Fruit fly (Drosophila melanogaster) whole organism, embryonic: Measurements from ENCODE around the gene Cnot4.

Experiments used
- Bdp1 ChIP-seq: fragments of 200-800 bp; sonication (Bioruptor generic); optimal IDR thresholded peaks from 3 replicates; lab custom pipeline; 2016; ENCODE audit warnings: missing biosample characterization, missing genetic modification characterization
- CG10979 ChIP-seq: fragments of 200-800 bp; sonication (Bioruptor generic); optimal IDR thresholded peaks from 2 replicates; lab custom pipeline; 2018; ENCODE audit warnings: missing biosample characterization, mild to moderate bottlenecking, missing genetic modification characterization, moderate library complexity
- CG11723 ChIP-seq: fragments of 200-800 bp; sonication (Bioruptor generic); optimal IDR thresholded peaks from 2 replicates; lab custom pipeline; 2017; ENCODE audit warnings: missing biosample characterization, mild to moderate bottlenecking, missing genetic modification characterization
- CG13894 ChIP-seq: fragments of 200-800 bp; sonication (Bioruptor generic); optimal IDR thresholded peaks from 3 replicates; lab custom pipeline; 2018; ENCODE audit warnings: missing biosample characterization, mild to moderate bottlenecking, missing genetic modification characterization, moderate library complexity
- CG17359 ChIP-seq: fragments of 200-800 bp; sonication (Bioruptor generic); optimal IDR thresholded peaks from 3 replicates; lab custom pipeline; 2018; ENCODE audit warnings: missing biosample characterization, mild to moderate bottlenecking, missing genetic modification characterization, moderate library complexity
- CG30020 ChIP-seq: fragments of 200-800 bp; optimal IDR thresholded peaks from 2 replicates; lab custom pipeline; 2019; ENCODE audit warnings: missing biosample characterization, mild to moderate bottlenecking, missing genetic modification characterization, moderate library complexity
- CG34376 ChIP-seq: fragments of 200-800 bp; sonication (Bioruptor generic); optimal IDR thresholded peaks from 2 replicates; lab custom pipeline; 2018; ENCODE audit warnings: missing biosample characterization, mild to moderate bottlenecking, missing genetic modification characterization
- CG6272 ChIP-seq: fragments of 200-800 bp; sonication (Bioruptor generic); IDR thresholded peaks from 2 replicates; pipeline ENCODE4 v1.3.6; 2022; ENCODE audit warnings: missing biosample characterization, missing genetic modification characterization
- CG6689 ChIP-seq: fragments of 200-800 bp; sonication (Bioruptor generic); IDR thresholded peaks from 2 replicates; pipeline ENCODE4 v1.3.6; 2022; ENCODE audit warnings: missing biosample characterization, missing genetic modification characterization
- CG7357 ChIP-seq: fragments of 200-800 bp; sonication (Bioruptor generic); IDR thresholded peaks from 3 replicates; pipeline ENCODE4 v1.3.6; 2022; ENCODE audit warnings: missing biosample characterization, missing genetic modification characterization
- CG7987 ChIP-seq: fragments of 200-800 bp; sonication (Bioruptor generic); optimal IDR thresholded peaks from 2 replicates; lab custom pipeline; 2018; ENCODE audit warnings: missing biosample characterization, mild to moderate bottlenecking, missing genetic modification characterization, moderate library complexity
- CG9215 ChIP-seq: fragments of 200-800 bp; sonication (Bioruptor generic); IDR thresholded peaks from 2 replicates; pipeline ENCODE4 v1.3.6; 2022; ENCODE audit warnings: missing biosample characterization, missing genetic modification characterization
- CG9876 ChIP-seq: fragments of 200-800 bp; sonication (Bioruptor generic); optimal IDR thresholded peaks from 2 replicates; lab custom pipeline; 2016; ENCODE audit warnings: missing biosample characterization, missing genetic modification characterization
- Camta ChIP-seq: fragments of 200-800 bp; sonication (Bioruptor generic); optimal IDR thresholded peaks from 2 replicates; lab custom pipeline; 2016; ENCODE audit warnings: missing biosample characterization, missing genetic modification characterization
- Dek ChIP-seq: fragments of 200-800 bp; sonication (Bioruptor generic); optimal IDR thresholded peaks from 3 replicates; lab custom pipeline; 2019; ENCODE audit warnings: missing biosample characterization, mild to moderate bottlenecking, missing genetic modification characterization, moderate library complexity
- Dfd ChIP-seq, 2 experiments: fragments of >200 bp; optimal IDR thresholded peaks; 2 replicates each; lab custom pipeline; 2017; ENCODE audit warnings: missing biosample characterization in 2 of 2, missing genetic modification characterization in 2 of 2
- Hr78 ChIP-seq, 2 experiments: fragments of 200-800 bp in 1 of 2; fragments of >200 bp in 1 of 2; sonication (Bioruptor generic) in 1 of 2; optimal IDR thresholded peaks; 2 replicates each; lab custom pipeline; 2017 to 2019; ENCODE audit warnings: missing biosample characterization in 2 of 2, missing genetic modification characterization in 2 of 2, mild to moderate bottlenecking in 1 of 2, moderate library complexity in 1 of 2
- MESR4 ChIP-seq: fragments of 200-800 bp; sonication (Bioruptor generic); optimal IDR thresholded peaks from 2 replicates; lab custom pipeline; 2018; ENCODE audit warnings: missing biosample characterization, mild to moderate bottlenecking, missing genetic modification characterization, moderate library complexity
- Nf-YB ChIP-seq: fragments of 200-800 bp; sonication (Bioruptor generic); optimal IDR thresholded peaks from 3 replicates; lab custom pipeline; 2019; ENCODE audit warnings: missing biosample characterization, mild to moderate bottlenecking, missing genetic modification characterization, moderate library complexity
- NfI ChIP-seq: fragments of 200-800 bp; sonication (Bioruptor generic); optimal IDR thresholded peaks from 3 replicates; lab custom pipeline; 2018; ENCODE audit warnings: missing biosample characterization, mild to moderate bottlenecking, missing genetic modification characterization, moderate library complexity
- Pdp1 ChIP-seq, 2 experiments: fragments of 200-800 bp; sonication (Bioruptor generic); optimal IDR thresholded peaks; 3 replicates each; lab custom pipeline; 2016; ENCODE audit warnings: missing biosample characterization in 2 of 2, missing genetic modification characterization in 2 of 2, mild to moderate bottlenecking in 1 of 2, moderate library complexity in 1 of 2
- Side ChIP-seq: fragments of 200-800 bp; sonication (Bioruptor generic); optimal IDR thresholded peaks from 2 replicates; lab custom pipeline; 2016; ENCODE audit warnings: missing biosample characterization, missing genetic modification characterization
- Sox102F ChIP-seq: fragments of 200-800 bp; sonication (Bioruptor generic); optimal IDR thresholded peaks from 2 replicates; lab custom pipeline; 2018; ENCODE audit warnings: missing biosample characterization, mild to moderate bottlenecking, missing genetic modification characterization, moderate library complexity
- Tbp ChIP-seq: fragments of >200 bp; optimal IDR thresholded peaks from 2 replicates; lab custom pipeline; 2018; ENCODE audit warnings: missing biosample characterization, missing genetic modification characterization
- Xbp1 ChIP-seq: fragments of 200-800 bp; sonication (Bioruptor generic); optimal IDR thresholded peaks from 3 replicates; lab custom pipeline; 2016; ENCODE audit warnings: missing biosample characterization, mild to moderate bottlenecking, missing genetic modification characterization
- YL-1 ChIP-seq: fragments of 200-800 bp; sonication (Bioruptor generic); optimal IDR thresholded peaks from 3 replicates; lab custom pipeline; 2017; ENCODE audit warnings: missing biosample characterization, mild to moderate bottlenecking, missing genetic modification characterization
- abd-A ChIP-seq: fragments of 200-800 bp; sonication (Bioruptor generic); optimal IDR thresholded peaks from 3 replicates; lab custom pipeline; 2019; ENCODE audit warnings: missing biosample characterization, mild to moderate bottlenecking, missing genetic modification characterization, moderate library complexity
- ase ChIP-seq: fragments of 200-800 bp; sonication (Bioruptor generic); IDR thresholded peaks from 3 replicates; pipeline ENCODE4 v1.3.6; 2022; ENCODE audit warnings: missing biosample characterization, missing genetic modification characterization
- btn ChIP-seq: fragments of 200-800 bp; sonication (Bioruptor generic); optimal IDR thresholded peaks from 2 replicates; lab custom pipeline; 2016; ENCODE audit warnings: missing biosample characterization, missing genetic modification characterization
- cad ChIP-seq: fragments of >200 bp; optimal IDR thresholded peaks from 2 replicates; lab custom pipeline; 2017; ENCODE audit warnings: missing biosample characterization, missing genetic modification characterization
- chm ChIP-seq: fragments of 200-800 bp; sonication (Bioruptor generic); IDR thresholded peaks from 2 replicates; pipeline ENCODE4 v1.3.6; 2022; ENCODE audit warnings: missing biosample characterization, missing genetic modification characterization
- croc ChIP-seq: fragments of 200-800 bp; sonication (Bioruptor generic); conservative IDR thresholded peaks from 3 replicates; pipeline ENCODE4 v1.3.6; 2022; ENCODE audit warnings: missing biosample characterization, missing genetic modification characterization
- dysf ChIP-seq: fragments of 200-800 bp; sonication (Bioruptor generic); IDR thresholded peaks from 3 replicates; pipeline ENCODE4 v1.3.6; 2022; ENCODE audit warnings: missing biosample characterization, missing genetic modification characterization
- ftz-f1 ChIP-seq: fragments of 200-800 bp; sonication (Bioruptor generic); optimal IDR thresholded peaks from 2 replicates; lab custom pipeline; 2016; ENCODE audit warnings: missing biosample characterization, missing genetic modification characterization
- grn ChIP-seq: fragments of 200-800 bp; sonication (Bioruptor generic); optimal IDR thresholded peaks from 3 replicates; lab custom pipeline; 2017; ENCODE audit warnings: missing biosample characterization, missing genetic modification characterization
- jing ChIP-seq: fragments of 200-800 bp; sonication (Bioruptor generic); optimal IDR thresholded peaks from 2 replicates; lab custom pipeline; 2018; ENCODE audit warnings: missing biosample characterization, mild to moderate bottlenecking, missing genetic modification characterization
- kay ChIP-seq: fragments of 200-800 bp; sonication (Bioruptor generic); optimal IDR thresholded peaks from 2 replicates; lab custom pipeline; 2016; ENCODE audit warnings: missing biosample characterization, missing genetic modification characterization
- lab ChIP-seq: fragments of 200-800 bp; sonication (Bioruptor generic); optimal IDR thresholded peaks from 3 replicates; lab custom pipeline; 2017; ENCODE audit warnings: missing biosample characterization, missing genetic modification characterization, mild to moderate bottlenecking, moderate library complexity, missing genetic modification reagents
- nau ChIP-seq: fragments of 200-800 bp; sonication (Bioruptor generic); optimal IDR thresholded peaks from 3 replicates; lab custom pipeline; 2017; ENCODE audit warnings: missing biosample characterization, mild to moderate bottlenecking, missing genetic modification characterization, missing genetic modification reagents
- pb ChIP-seq: fragments of 200-800 bp; sonication (Bioruptor generic); optimal IDR thresholded peaks from 3 replicates; lab custom pipeline; 2016; ENCODE audit warnings: missing biosample characterization, missing genetic modification characterization
- pfk ChIP-seq: fragments of 200-800 bp; sonication (Bioruptor generic); optimal IDR thresholded peaks from 2 replicates; lab custom pipeline; 2018; ENCODE audit warnings: missing biosample characterization, mild to moderate bottlenecking, missing genetic modification characterization, moderate library complexity
- psq ChIP-seq: fragments of 200-800 bp; sonication (Bioruptor generic); optimal IDR thresholded peaks from 2 replicates; lab custom pipeline; 2017; ENCODE audit warnings: missing biosample characterization, missing genetic modification characterization
- sens-2 ChIP-seq: fragments of 200-800 bp; sonication (Bioruptor generic); IDR thresholded peaks from 2 replicates; pipeline ENCODE4 v1.3.6; 2022; ENCODE audit warnings: missing biosample characterization, missing genetic modification characterization
- slp2 ChIP-seq: fragments of 200-800 bp; sonication (Bioruptor generic); optimal IDR thresholded peaks from 2 replicates; lab custom pipeline; 2016; ENCODE audit warnings: missing biosample characterization, missing genetic modification characterization
- stc ChIP-seq: fragments of 200-800 bp; sonication (Bioruptor generic); IDR thresholded peaks from 2 replicates; pipeline ENCODE4 v1.3.6; 2022; ENCODE audit warnings: missing biosample characterization, missing genetic modification characterization
- toy ChIP-seq: fragments of 200-800 bp; sonication (Bioruptor generic); IDR thresholded peaks from 2 replicates; pipeline ENCODE4 v1.3.6; 2022; ENCODE audit warnings: missing biosample characterization, missing genetic modification characterization
- zen ChIP-seq: fragments of 200-800 bp; sonication (Bioruptor generic); optimal IDR thresholded peaks from 3 replicates; lab custom pipeline; 2018; ENCODE audit warnings: missing biosample characterization, mild to moderate bottlenecking, missing genetic modification characterization, moderate library complexity

Gene Cnot4

DNA sequence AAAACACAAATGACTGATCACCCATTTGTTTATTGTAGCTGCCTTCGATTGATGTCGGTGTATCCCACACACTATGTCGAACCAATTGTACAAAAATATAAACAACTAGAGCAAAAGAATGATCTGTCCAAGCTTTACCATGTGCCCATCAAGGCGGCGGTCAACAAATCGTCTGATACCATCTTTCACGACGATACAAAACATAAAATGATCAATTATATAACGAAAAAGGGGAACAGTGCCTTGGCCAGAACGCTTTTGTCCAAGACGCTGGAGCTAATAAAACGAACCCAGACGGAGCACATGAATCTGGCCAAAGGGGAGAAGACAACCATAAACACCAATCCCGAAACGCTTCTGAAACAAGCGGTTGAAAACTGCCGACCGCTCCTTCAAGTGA lies 9.7 kb upstream of the Cnot4 start:
- peak; percentile 49 for TF ChIP-seq MESR4 (GFP tag; lab: Kevin White, UChicago)
- TF ChIP-seq pb (GFP tag; lab: Kevin White, UChicago): no peak
- TF ChIP-seq zen: no peak
- TF ChIP-seq Pdp1 (GFP tag; optimal IDR thresholded peaks at IDR 0.05; lab: Kevin White, UChicago): peak in 1 of 2 experiments; percentile 93
- TF ChIP-seq CG7357: no peak
- no peak for TF ChIP-seq Hr78 (GFP tag; optimal IDR thresholded peaks at IDR 0.05; lab: Kevin White, UChicago)
- TF ChIP-seq, all 482 proteins: peak for 2

DNA sequence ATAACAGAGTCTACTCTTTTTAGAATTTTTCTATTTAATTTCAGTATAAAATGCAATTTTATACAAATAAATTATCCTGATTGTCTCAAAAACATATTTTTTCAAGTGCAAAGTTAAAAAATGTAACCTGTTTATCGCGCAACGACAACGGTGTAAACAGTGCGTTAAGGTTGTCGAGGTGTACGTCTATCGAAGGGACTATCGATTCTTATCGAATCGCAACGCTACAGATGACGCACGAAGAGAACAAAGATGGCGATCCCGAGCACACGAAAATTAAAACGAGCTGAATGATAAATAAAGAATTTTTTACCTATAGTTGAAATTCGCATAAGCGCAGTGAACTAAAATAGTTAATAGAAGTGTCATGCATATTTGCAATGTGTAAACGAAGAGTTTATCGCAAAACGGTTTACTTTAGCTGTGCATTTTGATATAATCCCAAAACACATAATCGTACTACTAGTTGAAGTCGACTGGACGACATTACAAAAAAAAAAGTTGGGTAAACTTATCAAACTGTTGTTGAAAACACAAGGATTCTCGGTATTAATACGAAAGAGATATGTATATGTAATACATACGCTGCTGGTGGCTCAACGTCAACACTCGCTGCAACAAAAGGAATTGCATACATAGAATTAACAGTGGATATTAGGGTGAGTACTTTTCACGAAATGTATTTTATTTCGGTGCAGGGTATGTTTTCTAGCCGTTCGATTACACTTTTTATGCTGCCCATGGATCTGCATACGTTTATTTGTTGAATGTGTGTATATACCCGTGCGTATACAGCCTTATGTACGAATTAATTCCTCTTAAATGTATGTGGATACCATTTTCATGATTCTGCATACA lies 8.4 kb upstream of the Cnot4 start, which contains the start of gene da:
Gene da, plus strand, starts transcription at position 237 of the 858 bp plus-strand sequence.
- peak; percentile 64 for TF ChIP-seq CG6689 (GFP tag; lab: Robert Waterston, UW)
- TF ChIP-seq CG34376 (GFP tag; lab: Kevin White, UChicago): peak; percentile 16
- TF ChIP-seq Hr78 (GFP tag; optimal IDR thresholded peaks at IDR 0.05; lab: Kevin White, UChicago): peak in 1 of 2 experiments; percentile 8
- TF ChIP-seq CG6272: peak; percentile 50; the same call in 1 of the 2 replicates
- peak; percentile 38 for TF ChIP-seq Side (GFP tag; lab: Kevin White, UChicago)
- no peak for TF ChIP-seq jing (GFP tag; lab: Kevin White, UChicago)
- peak; percentile 73 for TF ChIP-seq Xbp1 (GFP tag; lab: Kevin White, UChicago)
- peak; percentile 74 for TF ChIP-seq Camta (GFP tag; lab: Kevin White, UChicago)
- TF ChIP-seq psq (GFP tag; lab: Kevin White, UChicago): no peak
- peak; percentile 95 for TF ChIP-seq kay (GFP tag; lab: Kevin White, UChicago)
- TF ChIP-seq Dek (tag; lab: Kevin White, UChicago): peak; percentile 65
- TF ChIP-seq ase: peak; percentile 42; the same call in 1 of the 3 replicates
- TF ChIP-seq CG11723 (GFP tag; lab: Kevin White, UChicago): peak; percentile 77
- no peak for TF ChIP-seq btn (GFP tag; lab: Kevin White, UChicago)
- peak; percentile 70 for TF ChIP-seq stc (GFP tag; lab: Robert Waterston, UW)
- peak in 1 of 2 experiments; percentile 43 for TF ChIP-seq Dfd (GFP tag; optimal IDR thresholded peaks at IDR 0.05; lab: Kevin White, UChicago)
- TF ChIP-seq CG9215 (GFP tag; lab: Robert Waterston, UW): no peak
- TF ChIP-seq nau: no peak
- TF ChIP-seq cad (GFP tag; lab: Kevin White, UChicago): no peak
- TF ChIP-seq dysf (GFP tag; lab: Robert Waterston, UW): peak; percentile 64; the same call in 2 of the 3 replicates
- peak; percentile 45 for TF ChIP-seq CG7987 (GFP tag; lab: Kevin White, UChicago)
- peak; percentile 55 for TF ChIP-seq chm (GFP tag; lab: Robert Waterston, UW)
- no peak for TF ChIP-seq lab (GFP tag; lab: Kevin White, UChicago)
- peak; percentile 68 for TF ChIP-seq CG17359 (tag; lab: Kevin White, UChicago)
- peak; percentile 34 for TF ChIP-seq grn (GFP tag; lab: Kevin White, UChicago)
- peak; percentile 86 for TF ChIP-seq pfk
- no peak for TF ChIP-seq croc (GFP tag; lab: Robert Waterston, UW)
- TF ChIP-seq sens-2 (GFP tag; lab: Robert Waterston, UW): no peak
- peak; percentile 75 for TF ChIP-seq NfI (GFP tag; lab: Kevin White, UChicago)
- peak; percentile 19 for TF ChIP-seq CG9876 (GFP tag; lab: Kevin White, UChicago)
- TF ChIP-seq Tbp: no peak
- no peak for TF ChIP-seq Bdp1 (GFP tag; lab: Kevin White, UChicago)
- TF ChIP-seq CG30020 (tag; lab: Kevin White, UChicago): peak; percentile 99
- no peak for TF ChIP-seq Sox102F
- peak; percentile 36 for TF ChIP-seq slp2 (GFP tag; lab: Kevin White, UChicago)
- TF ChIP-seq YL-1: peak; percentile 89
- no peak for TF ChIP-seq toy (GFP tag; lab: Robert Waterston, UW)
- no peak for TF ChIP-seq ftz-f1 (GFP tag; lab: Kevin White, UChicago)
- peak; percentile 53 for TF ChIP-seq CG13894 (tag; lab: Kevin White, UChicago)
- no peak for TF ChIP-seq abd-A (tag; lab: Kevin White, UChicago)
- TF ChIP-seq CG10979 (tag; lab: Kevin White, UChicago): peak; percentile 35
- TF ChIP-seq Nf-YB: peak; percentile 38
